Worm (Caenorhabditis elegans) whole organism, young adult: ENCODE measurements around the gene dnj-11.

ENCODE experiments used
- B0019.2 ChIP-seq: fragments of 200-800 bp; sonication (Bioruptor generic); conservative IDR thresholded peaks from 2 replicates; pipeline ENCODE4 v1.3.6; 2022; ENCODE audit warnings: missing genetic modification reagents, missing genetic modification characterization, missing compliant biosample characterization
- D2030.7 ChIP-seq: fragments of 200-800 bp; sonication (Bioruptor generic); IDR thresholded peaks from 2 replicates; pipeline ENCODE4 v1.3.6; 2022; ENCODE audit warnings: missing genetic modification reagents, missing genetic modification characterization, missing compliant biosample characterization
- F22D6.2 ChIP-seq: sonication (generic microtip); optimal IDR thresholded peaks from 2 replicates; lab custom pipeline; 2016; ENCODE audit warnings: mild to moderate bottlenecking, missing genetic modification characterization, missing compliant biosample characterization
- F33H1.4 ChIP-seq: fragments of 200-800 bp; sonication (Bioruptor generic); IDR thresholded peaks from 2 replicates; pipeline ENCODE4 v1.3.6; 2022; ENCODE audit warnings: missing genetic modification reagents, missing genetic modification characterization, missing compliant biosample characterization
- F57A8.1 ChIP-seq: fragments of 200-800 bp; sonication (Bioruptor generic); optimal IDR thresholded peaks from 2 replicates; lab custom pipeline; 2018; ENCODE audit warnings: mild to moderate bottlenecking, missing genetic modification characterization, moderate library complexity, missing compliant biosample characterization
- F57C9.4 ChIP-seq: sonication (generic microtip); optimal IDR thresholded peaks from 2 replicates; lab custom pipeline; 2017; ENCODE audit warnings: mild to moderate bottlenecking, missing genetic modification characterization, missing compliant biosample characterization
- Y56A3A.18 ChIP-seq: fragments of 200-800 bp; sonication (Bioruptor generic); IDR thresholded peaks from 2 replicates; pipeline ENCODE4 v1.3.6; 2022; ENCODE audit warnings: missing genetic modification reagents, missing genetic modification characterization, missing compliant biosample characterization
- Y79H2A.3 ChIP-seq: fragments of 200-800 bp; sonication (Bioruptor generic); conservative IDR thresholded peaks from 2 replicates; pipeline ENCODE4 v1.3.6; 2022; ENCODE audit warnings: missing genetic modification reagents, missing genetic modification characterization, missing compliant biosample characterization
- ZK185.1 ChIP-seq: sonication (generic microtip); optimal IDR thresholded peaks from 2 replicates; lab custom pipeline; 2016; ENCODE audit warnings: mild to moderate bottlenecking, missing genetic modification characterization, missing compliant biosample characterization; ENCODE audit not compliant: poor library complexity, severe bottlenecking
- bed-1 ChIP-seq: fragments of 200-800 bp; sonication (Bioruptor generic); IDR thresholded peaks from 2 replicates; pipeline ENCODE4 v1.3.6; 2022; ENCODE audit warnings: missing genetic modification reagents, missing genetic modification characterization, missing compliant biosample characterization
- bed-2 ChIP-seq: fragments of 200-800 bp; sonication (Bioruptor generic); IDR thresholded peaks from 2 replicates; pipeline ENCODE4 v1.3.6; 2022; ENCODE audit warnings: missing genetic modification reagents, missing genetic modification characterization, missing compliant biosample characterization
- ccch-3 ChIP-seq: fragments of 200-800 bp; sonication (Bioruptor generic); optimal IDR thresholded peaks from 2 replicates; lab custom pipeline; 2018; ENCODE audit warnings: mild to moderate bottlenecking, missing genetic modification characterization, missing compliant biosample characterization
- cebp-1 ChIP-seq, 2 experiments: fragments of 200-800 bp in 1 of 2; sonication (Bioruptor generic) in 1 of 2; sonication (generic microtip) in 1 of 2; IDR thresholded peaks in 1 of 2; optimal IDR thresholded peaks in 1 of 2; 2 replicates each; pipeline versions ENCODE4 v1.3.6 to Lab custom; 2017 to 2022; ENCODE audit warnings: missing compliant biosample characterization in 2 of 2, missing genetic modification characterization in 2 of 2, mild to moderate bottlenecking in 1 of 2, missing genetic modification reagents in 1 of 2, moderate library complexity in 1 of 2
- ceh-100 ChIP-seq: fragments of 200-800 bp; sonication (Bioruptor generic); IDR thresholded peaks from 2 replicates; pipeline ENCODE4 v1.3.6; 2022; ENCODE audit warnings: missing genetic modification reagents, missing genetic modification characterization, missing compliant biosample characterization
- dox-1 ChIP-seq: fragments of 200-800 bp; sonication (Bioruptor generic); IDR thresholded peaks from 2 replicates; pipeline ENCODE4 v1.3.6; 2022; ENCODE audit warnings: missing genetic modification reagents, missing genetic modification characterization, missing compliant biosample characterization
- dpl-1 ChIP-seq: fragments of 150-350 bp; optimal IDR thresholded peaks from 2 replicates; lab custom pipeline; 2014; ENCODE audit warnings: missing biosample characterization, missing genetic modification reagents, missing genetic modification characterization
- efl-1 ChIP-seq: fragments of 150-350 bp; optimal IDR thresholded peaks from 2 replicates; lab custom pipeline; 2014; ENCODE audit warnings: missing biosample characterization, missing genetic modification reagents, missing genetic modification characterization
- ekl-4 ChIP-seq: fragments of 200-800 bp; sonication (Bioruptor generic); IDR thresholded peaks from 2 replicates; pipeline ENCODE4 v1.3.6; 2022; ENCODE audit warnings: missing genetic modification reagents, missing genetic modification characterization, missing compliant biosample characterization
- ets-4 ChIP-seq: fragments of 200-800 bp; sonication (Bioruptor generic); optimal IDR thresholded peaks from 2 replicates; lab custom pipeline; 2018; ENCODE audit warnings: mild to moderate bottlenecking, missing genetic modification characterization, missing compliant biosample characterization
- fkh-3 ChIP-seq: sonication (generic microtip); optimal IDR thresholded peaks from 2 replicates; lab custom pipeline; 2016; ENCODE audit warnings: mild to moderate bottlenecking, missing genetic modification characterization, missing compliant biosample characterization
- gei-17 ChIP-seq: fragments of 200-800 bp; sonication (Bioruptor generic); optimal IDR thresholded peaks from 2 replicates; lab custom pipeline; 2018; ENCODE audit warnings: mild to moderate bottlenecking, missing genetic modification characterization, missing compliant biosample characterization
- hsf-1 ChIP-seq: fragments of 200-800 bp; sonication (Bioruptor generic); IDR thresholded peaks from 2 replicates; pipeline ENCODE4 v1.3.6; 2022; ENCODE audit warnings: missing genetic modification reagents, missing genetic modification characterization, missing compliant biosample characterization
- let-526 ChIP-seq: fragments of 200-800 bp; sonication (Bioruptor generic); IDR thresholded peaks from 2 replicates; pipeline ENCODE4 v1.3.6; 2022; ENCODE audit warnings: missing genetic modification reagents, missing genetic modification characterization, missing compliant biosample characterization
- lin-35 ChIP-seq, 3 experiments: fragments of 150-350 bp in 2 of 3; sonication (generic microtip) in 1 of 3; optimal IDR thresholded peaks; 2 replicates each; lab custom pipeline; 2014 to 2018; ENCODE audit warnings: missing biosample characterization in 3 of 3, missing genetic modification characterization in 3 of 3, missing genetic modification reagents in 3 of 3
- lir-1 ChIP-seq: fragments of 200-800 bp; sonication (Bioruptor generic); conservative IDR thresholded peaks from 2 replicates; pipeline ENCODE4 v1.3.6; 2022; ENCODE audit warnings: missing genetic modification reagents, missing genetic modification characterization, missing compliant biosample characterization
- lsl-1 ChIP-seq: fragments of 200-800 bp; sonication (Bioruptor generic); optimal IDR thresholded peaks from 2 replicates; lab custom pipeline; 2018; ENCODE audit warnings: mild to moderate bottlenecking, missing genetic modification characterization, moderate library complexity, missing compliant biosample characterization
- lsy-27 ChIP-seq: sonication (generic microtip); optimal IDR thresholded peaks from 2 replicates; lab custom pipeline; 2017; ENCODE audit warnings: missing genetic modification characterization, mild to moderate bottlenecking, missing compliant biosample characterization, antibody characterized with exemption, missing genotype, borderline replicate concordance; ENCODE audit not compliant: insufficient read depth
- madf-3 ChIP-seq: fragments of 200-800 bp; sonication (Bioruptor generic); IDR thresholded peaks from 2 replicates; pipeline ENCODE4 v1.3.6; 2022; ENCODE audit warnings: missing genetic modification reagents, missing genetic modification characterization, missing compliant biosample characterization
- mcd-1 ChIP-seq: fragments of 200-800 bp; sonication (Bioruptor generic); IDR thresholded peaks from 2 replicates; pipeline ENCODE4 v1.3.6; 2022; ENCODE audit warnings: missing genetic modification reagents, missing genetic modification characterization, missing compliant biosample characterization
- mel-28 ChIP-seq: sonication (generic microtip); optimal IDR thresholded peaks from 2 replicates; lab custom pipeline; 2016; ENCODE audit warnings: borderline replicate concordance, mild to moderate bottlenecking, missing genetic modification characterization, missing compliant biosample characterization
- mes-4 ChIP-seq: sonication (generic microtip); optimal IDR thresholded peaks from 2 replicates; lab custom pipeline; 2016; ENCODE audit warnings: missing genotype, missing genetic modification characterization, missing compliant biosample characterization
- nhr-120 ChIP-seq: fragments of 200-800 bp; sonication (Bioruptor generic); IDR thresholded peaks from 2 replicates; pipeline ENCODE4 v1.3.6; 2022; ENCODE audit warnings: missing genetic modification characterization, missing compliant biosample characterization
- nhr-27 ChIP-seq: fragments of 200-800 bp; sonication (Bioruptor generic); optimal IDR thresholded peaks from 2 replicates; lab custom pipeline; 2018; ENCODE audit warnings: mild to moderate bottlenecking, missing genetic modification characterization, moderate library complexity, missing compliant biosample characterization
- pha-4 ChIP-seq: fragments of 150-350 bp; sonication (generic microtip); optimal IDR thresholded peaks from 2 replicates; lab custom pipeline; 2014; ENCODE audit warnings: missing biosample characterization, missing genetic modification reagents, missing genetic modification characterization
- repo-1 ChIP-seq: sonication (generic microtip); optimal IDR thresholded peaks from 2 replicates; lab custom pipeline; 2017; ENCODE audit warnings: mild to moderate bottlenecking, missing genetic modification characterization, missing compliant biosample characterization
- rpc-1 ChIP-seq, 2 experiments: fragments of 150-350 bp in 1 of 2; sonication (generic microtip) in 1 of 2; optimal IDR thresholded peaks; 2 replicates each; lab custom pipeline; 2014 to 2018; ENCODE audit warnings: missing biosample characterization in 1 of 2, missing genetic modification characterization in 1 of 2, missing genetic modification reagents in 1 of 2, missing genotype in 1 of 2
- sdz-38 ChIP-seq: sonication (generic microtip); optimal IDR thresholded peaks from 2 replicates; lab custom pipeline; 2016; ENCODE audit warnings: missing genotype, missing genetic modification characterization, missing compliant biosample characterization
- snpc-1.3 ChIP-seq: sonication (generic microtip); optimal IDR thresholded peaks from 2 replicates; lab custom pipeline; 2017; ENCODE audit warnings: missing genetic modification characterization, mild to moderate bottlenecking, missing compliant biosample characterization, antibody characterized with exemption, moderate library complexity, missing genotype, missing genetic modification reagents; ENCODE audit not compliant: insufficient read depth
- snpc-4 ChIP-seq, 5 experiments: fragments of 150-350 bp in 1 of 5; sonication (generic microtip) in 4 of 5; optimal IDR thresholded peaks; 2 replicates each; lab custom pipeline; 2014 to 2018; ENCODE audit warnings: missing genetic modification characterization in 5 of 5, missing biosample characterization in 3 of 5, antibody characterized with exemption in 2 of 5, mild to moderate bottlenecking in 2 of 5, missing compliant biosample characterization in 2 of 5, missing genotype in 2 of 5, moderate library complexity in 2 of 5, missing genetic modification reagents in 1 of 5
- tbp1 ChIP-seq: fragments of 200-800 bp; sonication (Bioruptor generic); optimal IDR thresholded peaks from 2 replicates; lab custom pipeline; 2018; ENCODE audit warnings: mild to moderate bottlenecking, missing genetic modification characterization, missing compliant biosample characterization
- tlf-1 ChIP-seq: fragments of 200-800 bp; sonication (Bioruptor generic); optimal IDR thresholded peaks from 2 replicates; lab custom pipeline; 2018; ENCODE audit warnings: mild to moderate bottlenecking, missing genetic modification characterization, missing compliant biosample characterization
- zfh-2 ChIP-seq: fragments of 200-800 bp; sonication (Bioruptor generic); conservative IDR thresholded peaks from 2 replicates; pipeline ENCODE4 v1.3.6; 2022; ENCODE audit warnings: missing genetic modification reagents, missing genetic modification characterization, missing compliant biosample characterization
- zim-3 ChIP-seq: sonication (generic microtip); optimal IDR thresholded peaks from 2 replicates; lab custom pipeline; 2017; ENCODE audit warnings: mild to moderate bottlenecking, missing genetic modification characterization, moderate library complexity, missing compliant biosample characterization
- ztf-28 ChIP-seq: fragments of 200-800 bp; sonication (Bioruptor generic); IDR thresholded peaks from 2 replicates; pipeline ENCODE4 v1.3.6; 2022; ENCODE audit warnings: missing genetic modification reagents, missing genetic modification characterization, missing compliant biosample characterization

dnj-11 gene

DNA sequence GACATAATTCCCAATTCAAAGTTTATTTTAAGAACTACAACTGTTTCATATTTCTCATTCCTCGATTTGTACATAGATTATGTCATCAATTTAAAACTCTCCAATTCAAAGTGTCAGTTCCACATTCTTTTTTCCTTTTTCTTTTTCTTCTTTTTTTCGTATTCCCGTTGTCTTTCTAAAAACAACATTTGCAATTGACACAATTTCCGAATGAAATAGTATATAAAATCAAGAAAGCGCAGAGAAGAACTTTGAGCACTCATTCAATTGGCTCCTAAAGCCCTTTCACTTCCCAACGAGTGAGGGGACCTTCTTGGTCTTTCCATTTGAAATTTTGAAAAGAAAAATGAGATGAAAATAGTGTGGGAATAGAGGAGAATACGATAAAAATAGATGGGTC is 38.3 kb upstream of the dnj-11 start:
- TF ChIP-seq cebp-1 (GFP tag; IDR thresholded peaks at IDR 0.05; lab: Robert Waterston, UW): no peak
- no peak for TF ChIP-seq cebp-1 (tag; optimal IDR thresholded peaks at IDR 0.05; lab: Kevin White, UChicago)
- no peak for TF ChIP-seq ZK185.1 (tag; lab: Kevin White, UChicago)
- TF ChIP-seq ceh-100 (GFP tag; lab: Robert Waterston, UW): no peak
- TF ChIP-seq D2030.7 (GFP tag; lab: Robert Waterston, UW): no peak
- no peak for TF ChIP-seq lir-1 (GFP tag; lab: Robert Waterston, UW)
- no peak for TF ChIP-seq bed-1 (GFP tag; lab: Robert Waterston, UW)
- TF ChIP-seq zfh-2 (GFP tag; lab: Robert Waterston, UW): no peak
- TF ChIP-seq ccch-3 (GFP tag; lab: Kevin White, UChicago): no peak
- TF ChIP-seq madf-3 (GFP tag; lab: Robert Waterston, UW): no peak
- no peak for TF ChIP-seq Y56A3A.18 (GFP tag; lab: Robert Waterston, UW)
- TF ChIP-seq mcd-1 (GFP tag; lab: Robert Waterston, UW): no peak
- TF ChIP-seq, all 124 proteins: peak for 0

DNA sequence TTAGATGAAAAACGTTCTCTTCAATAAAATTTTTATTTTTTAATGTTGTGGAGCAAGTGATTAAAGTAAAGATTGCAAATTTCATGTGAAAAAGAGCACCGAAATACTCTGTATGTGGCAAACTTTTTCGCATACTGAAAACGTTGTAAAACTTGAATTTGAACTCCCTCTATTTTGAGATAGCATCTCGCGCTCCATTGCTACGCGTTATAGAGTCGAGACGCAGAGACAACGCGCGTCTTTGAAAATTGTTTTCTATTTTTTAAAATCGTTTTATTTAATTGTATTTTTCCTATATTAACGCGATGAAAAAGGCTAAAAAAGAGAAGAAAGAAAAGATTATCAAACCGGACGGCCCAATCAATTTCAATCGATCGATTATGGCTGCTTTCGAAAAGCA is 37.1 kb upstream of the dnj-11 start, which contains the start of gene fan-1:
Gene fan-1 (plus strand): TSS at position 78 of the 400 bp plus-strand sequence.
- TF ChIP-seq F57A8.1 (GFP tag; lab: Kevin White, UChicago) (no peak), sdz-38 (tag; lab: Kevin White, UChicago) (no peak), mel-28 (tag; lab: Kevin White, UChicago) (no peak), let-526 (GFP tag; lab: Robert Waterston, UW) (no peak), hsf-1 (no peak), snpc-4 (GFP tag; optimal IDR thresholded peaks at IDR 0.05; lab: Kevin White, UChicago) (no peak), snpc-4 (tag; optimal IDR thresholded peaks at IDR 0.05; lab: Kevin White, UChicago) (peak in 2 of 4 experiments; percentile 74 to 83), mcd-1 (GFP tag; lab: Robert Waterston, UW) (peak; percentile 87), lin-35 (GFP tag; optimal IDR thresholded peaks at IDR 0.05; lab: Kevin White, UChicago) (peak in 1 of 3 experiments; percentile 90), D2030.7 (GFP tag; lab: Robert Waterston, UW) (no peak), dpl-1 (GFP tag; lab: Kevin White, UChicago) (peak; percentile 52), ets-4 (GFP tag; lab: Kevin White, UChicago) (no peak), F22D6.2 (no peak), F57C9.4 (no peak), Y79H2A.3 (no peak), ztf-28 (GFP tag; lab: Robert Waterston, UW) (no peak), fkh-3 (tag; lab: Kevin White, UChicago) (no peak), dox-1 (GFP tag; lab: Robert Waterston, UW) (no peak), gei-17 (GFP tag; lab: Kevin White, UChicago) (no peak), nhr-27 (no peak), tlf-1 (GFP tag; lab: Kevin White, UChicago) (no peak), efl-1 (GFP tag; lab: Kevin White, UChicago) (peak; percentile 72), ekl-4 (GFP tag; lab: Robert Waterston, UW) (no peak), snpc-1.3 (tag; lab: Kevin White, UChicago) (peak; percentile 27), F33H1.4 (GFP tag; lab: Robert Waterston, UW) (peak; percentile 18; the same call in 1 of the 2 replicates), rpc-1 (optimal IDR thresholded peaks at IDR 0.05; lab: Kevin White, UChicago) (no peak), rpc-1 (tag; optimal IDR thresholded peaks at IDR 0.05; lab: Kevin White, UChicago) (no peak), zim-3 (tag; lab: Kevin White, UChicago) (no peak), bed-2 (GFP tag; lab: Robert Waterston, UW) (no peak), B0019.2 (GFP tag; lab: Robert Waterston, UW) (no peak), mes-4 (tag; lab: Kevin White, UChicago) (no peak), lsy-27 (tag; lab: Kevin White, UChicago) (no peak), tbp1 (peak; percentile 26), pha-4 (no peak), lsl-1 (GFP tag; lab: Kevin White, UChicago) (no peak), cebp-1 (GFP tag; IDR thresholded peaks at IDR 0.05; lab: Robert Waterston, UW) (no peak), cebp-1 (tag; optimal IDR thresholded peaks at IDR 0.05; lab: Kevin White, UChicago) (peak; percentile 37), repo-1 (tag; lab: Kevin White, UChicago) (no peak), nhr-120 (GFP tag; lab: Robert Waterston, UW) (no peak)
